Worm (Caenorhabditis elegans): ENCODE measurements around the gene F56C4.1.

F56C4.1 gene

DNA sequence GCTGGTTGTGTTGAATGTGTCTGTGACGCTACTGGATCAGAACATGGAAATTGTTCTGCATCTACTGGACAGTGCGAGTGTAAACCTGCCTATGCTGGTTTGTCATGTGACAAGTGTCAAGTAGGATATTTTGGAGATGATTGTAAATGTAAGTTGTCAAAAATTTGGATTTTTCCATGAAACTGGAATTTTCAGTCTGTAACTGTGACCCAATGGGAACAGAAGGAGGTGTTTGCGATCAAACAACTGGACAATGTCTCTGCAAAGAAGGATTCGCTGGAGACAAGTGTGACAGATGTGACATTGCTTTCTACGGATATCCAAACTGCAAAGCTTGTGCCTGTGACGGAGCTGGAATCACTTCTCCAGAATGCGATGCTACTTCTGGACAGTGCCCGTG lies 31.8 kb downstream of the F56C4.1 start:
- TF ChIP-seq attf-6 (GFP tag; IDR thresholded peaks at IDR 0.05), result no peak
- no peak for TF ChIP-seq ZK185.1 (tag; optimal IDR thresholded peaks at IDR 0.05; ENCODE audit: poor library complexity, severe bottlenecking)
- TF ChIP-seq C06A6.2 (GFP tag; conservative IDR thresholded peaks at IDR 0.05), result no peak
- no peak for TF ChIP-seq hlh-26 (GFP tag; conservative IDR thresholded peaks at IDR 0.05)
- no peak for TF ChIP-seq T07F8.4 (tag; optimal IDR thresholded peaks at IDR 0.05)
- no peak for TF ChIP-seq rcor-1 (GFP tag; IDR thresholded peaks at IDR 0.05)
- no peak for TF ChIP-seq F22D6.2 (tag; optimal IDR thresholded peaks at IDR 0.05)
- no peak for TF ChIP-seq somi-1 (GFP tag; optimal IDR thresholded peaks at IDR 0.05)

DNA sequence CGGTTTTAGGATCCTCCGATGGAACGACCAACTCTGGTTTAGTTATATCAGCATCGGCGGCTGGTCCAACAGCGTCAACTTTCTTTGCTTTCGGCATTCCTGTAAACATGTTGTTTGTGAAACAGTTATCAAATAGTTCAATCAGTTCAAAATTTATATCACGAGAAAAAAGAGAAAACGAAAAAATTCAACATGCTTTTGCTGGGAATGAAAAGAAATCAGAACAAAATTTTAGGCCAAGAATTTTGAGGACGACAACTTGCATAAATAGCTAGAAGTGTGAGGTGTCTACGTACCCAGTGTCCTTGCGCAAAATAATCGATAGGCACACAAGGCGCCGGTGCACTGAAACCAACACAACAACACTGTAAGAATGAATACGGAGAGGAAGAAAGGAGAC lies 43.6 kb downstream of the F56C4.1 start, which contains the start of gene K08C7.4:
TSS of gene K08C7.4 (minus strand) at position 101 of the 400 bp plus-strand sequence.
- no peak for TF ChIP-seq rec-8 (tag; optimal IDR thresholded peaks at IDR 0.05)
- no peak for TF ChIP-seq ceh-91 (GFP tag; IDR thresholded peaks at IDR 0.05)
- no peak for TF ChIP-seq K12H6.12 (tag; optimal IDR thresholded peaks at IDR 0.05)
- no peak for TF ChIP-seq Y95B8A.8 (GFP tag; IDR thresholded peaks at IDR 0.05)
- TF ChIP-seq ekl-4 (GFP tag; IDR thresholded peaks at IDR 0.05), result no peak
- TF ChIP-seq mxl-1 (tag; optimal IDR thresholded peaks at IDR 0.05), result no peak
- no peak for TF ChIP-seq sdz-38 (tag; optimal IDR thresholded peaks at IDR 0.05)
- TF ChIP-seq snpc-4 (GFP tag; optimal IDR thresholded peaks at IDR 0.05), result no peak
- no peak for TF ChIP-seq snpc-4 (tag; optimal IDR thresholded peaks at IDR 0.05)
- no peak for TF ChIP-seq F22D6.2 (tag; optimal IDR thresholded peaks at IDR 0.05)
- TF ChIP-seq lin-40 (tag; optimal IDR thresholded peaks at IDR 0.05), result no peak
- TF ChIP-seq F49E8.2 (tag; optimal IDR thresholded peaks at IDR 0.05; ENCODE audit: insufficient read depth), result no peak
- no peak for TF ChIP-seq sptf-2 (GFP tag; optimal IDR thresholded peaks at IDR 0.05)
- TF ChIP-seq ceh-58 (GFP tag; IDR thresholded peaks at IDR 0.05), result no peak
- TF ChIP-seq tbp1 (GFP tag; optimal IDR thresholded peaks at IDR 0.05), result no peak
- no peak for TF ChIP-seq Y67H2A.10 (GFP tag; conservative IDR thresholded peaks at IDR 0.05)
- no peak for TF ChIP-seq lsl-1 (GFP tag; optimal IDR thresholded peaks at IDR 0.05)

DNA sequence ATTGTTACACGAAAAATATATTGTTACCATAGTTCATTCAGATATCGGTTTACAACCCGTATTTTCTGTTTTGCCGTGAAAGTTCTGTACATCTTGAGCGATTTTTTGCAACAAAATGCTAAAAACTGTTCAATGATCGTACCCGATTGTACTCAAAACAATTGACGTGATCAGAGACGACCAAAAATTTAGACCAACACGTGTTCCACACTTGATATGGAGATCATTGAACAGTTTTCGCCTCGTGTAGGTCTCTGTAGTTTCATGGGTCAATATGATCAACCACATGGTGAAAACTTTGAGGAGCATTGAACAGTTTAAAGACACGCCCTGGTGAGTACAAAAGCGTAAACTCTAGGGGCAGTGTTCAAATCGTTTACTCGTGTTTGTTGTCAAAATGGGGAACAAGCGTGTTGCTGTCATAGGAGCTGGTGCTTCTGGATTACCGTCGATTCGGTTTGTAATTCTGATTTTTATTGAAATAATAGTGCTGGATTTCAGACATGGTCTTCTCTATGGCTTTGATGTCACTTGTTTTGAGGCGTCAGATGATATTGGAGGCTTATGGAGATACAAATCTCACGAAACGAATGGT lies 45.5 kb downstream of the F56C4.1 start, which contains the start of gene fmo-2:
TSS of gene fmo-2 (plus strand) at position 370 of the 595 bp plus-strand sequence.
- no peak for TF ChIP-seq ceh-91 (GFP tag; IDR thresholded peaks at IDR 0.05)
- no peak for TF ChIP-seq nfya-2 (GFP tag; IDR thresholded peaks at IDR 0.05)
- TF ChIP-seq bed-2 (GFP tag; IDR thresholded peaks at IDR 0.05), result no peak
- TF ChIP-seq die-1 (tag; optimal IDR thresholded peaks at IDR 0.05), result no peak
- no peak for TF ChIP-seq lsy-27 (tag; optimal IDR thresholded peaks at IDR 0.05; ENCODE audit: borderline replicate concordance, insufficient read depth)
- no peak for TF ChIP-seq lir-1 (GFP tag; conservative IDR thresholded peaks at IDR 0.05)
- TF ChIP-seq aptf-2 (GFP tag; conservative IDR thresholded peaks at IDR 0.05), result no peak
- no peak for TF ChIP-seq ets-4 (GFP tag; optimal IDR thresholded peaks at IDR 0.05)
- no peak for TF ChIP-seq fkh-3 (tag; optimal IDR thresholded peaks at IDR 0.05)
- no peak for TF ChIP-seq let-526 (GFP tag; IDR thresholded peaks at IDR 0.05)
- no peak for TF ChIP-seq F39B2.1 (GFP tag; IDR thresholded peaks at IDR 0.05)
- TF ChIP-seq cebp-2 (GFP tag; IDR thresholded peaks at IDR 0.05), result no peak
- TF ChIP-seq chd-7 (tag; optimal IDR thresholded peaks at IDR 0.05), result no peak

Data from whole organism, young adult.